Worm (Caenorhabditis elegans) whole organism, young adult: ENCODE results near the gene kel-1.

Experiments
- B0035.1 ChIP-seq: sonication (generic microtip); optimal IDR thresholded peaks from 2 replicates; lab custom pipeline; 2016; ENCODE audit warnings: missing genetic modification characterization, mild to moderate bottlenecking, missing compliant biosample characterization, missing genotype, missing genetic modification reagents
- C06A6.2 ChIP-seq: fragments of 200-800 bp; sonication (Bioruptor generic); conservative IDR thresholded peaks from 2 replicates; pipeline ENCODE4 v1.3.6; 2022; ENCODE audit warnings: missing genetic modification characterization, missing compliant biosample characterization
- F10E7.11 ChIP-seq: sonication (generic microtip); optimal IDR thresholded peaks from 2 replicates; lab custom pipeline; 2017; ENCODE audit warnings: mild to moderate bottlenecking, missing genetic modification characterization, moderate library complexity, missing compliant biosample characterization
- F23B12.7 ChIP-seq: sonication (generic microtip); optimal IDR thresholded peaks from 2 replicates; lab custom pipeline; 2017; ENCODE audit warnings: missing genetic modification characterization, mild to moderate bottlenecking, missing compliant biosample characterization, antibody characterized with exemption, moderate library complexity; ENCODE audit not compliant: insufficient read depth
- F33H1.4 ChIP-seq: fragments of 200-800 bp; sonication (Bioruptor generic); IDR thresholded peaks from 2 replicates; pipeline ENCODE4 v1.3.6; 2022; ENCODE audit warnings: missing genetic modification reagents, missing genetic modification characterization, missing compliant biosample characterization
- F37B4.10 ChIP-seq: fragments of 200-800 bp; sonication (Bioruptor generic); IDR thresholded peaks from 2 replicates; pipeline ENCODE4 v1.3.6; 2022; ENCODE audit warnings: missing genetic modification characterization, missing compliant biosample characterization
- F52B5.7 ChIP-seq: sonication (generic microtip); optimal IDR thresholded peaks from 2 replicates; lab custom pipeline; 2016; ENCODE audit warnings: mild to moderate bottlenecking, missing genetic modification characterization, missing compliant biosample characterization
- F55B11.4 ChIP-seq: sonication (generic microtip); optimal IDR thresholded peaks from 2 replicates; lab custom pipeline; 2016; ENCODE audit warnings: missing compliant biosample characterization, missing genetic modification characterization, borderline replicate concordance; ENCODE audit not compliant: insufficient read depth
- F57A8.1 ChIP-seq: fragments of 200-800 bp; sonication (Bioruptor generic); optimal IDR thresholded peaks from 2 replicates; lab custom pipeline; 2018; ENCODE audit warnings: mild to moderate bottlenecking, missing genetic modification characterization, moderate library complexity, missing compliant biosample characterization
- K11D2.4 ChIP-seq: fragments of 200-800 bp; sonication (Bioruptor generic); IDR thresholded peaks from 2 replicates; pipeline ENCODE4 v1.3.6; 2022; ENCODE audit warnings: missing genetic modification reagents, missing genetic modification characterization, missing compliant biosample characterization
- K12H6.12 ChIP-seq: fragments of 200-800 bp; sonication (Bioruptor generic); optimal IDR thresholded peaks from 2 replicates; lab custom pipeline; 2018; ENCODE audit warnings: mild to moderate bottlenecking, missing genetic modification characterization, missing compliant biosample characterization
- T07F8.4 ChIP-seq: sonication (generic microtip); optimal IDR thresholded peaks from 2 replicates; lab custom pipeline; 2016; ENCODE audit warnings: mild to moderate bottlenecking, missing genetic modification characterization, moderate library complexity, missing compliant biosample characterization
- Y53F4B.3 ChIP-seq: fragments of 200-800 bp; sonication (Bioruptor generic); IDR thresholded peaks from 2 replicates; pipeline ENCODE4 v1.3.6; 2022; ENCODE audit warnings: missing genetic modification reagents, missing genetic modification characterization, missing compliant biosample characterization
- Y67H2A.10 ChIP-seq: fragments of 200-800 bp; sonication (Bioruptor generic); conservative IDR thresholded peaks from 2 replicates; pipeline ENCODE4 v1.3.6; 2022; ENCODE audit warnings: missing genetic modification reagents, missing genetic modification characterization, missing compliant biosample characterization
- aptf-3 ChIP-seq: fragments of 200-800 bp; sonication (Bioruptor generic); IDR thresholded peaks from 2 replicates; pipeline ENCODE4 v1.3.6; 2022; ENCODE audit warnings: missing genetic modification characterization, missing compliant biosample characterization
- attf-3 ChIP-seq: fragments of 200-800 bp; sonication (Bioruptor generic); conservative IDR thresholded peaks from 2 replicates; pipeline ENCODE4 v1.3.6; 2022; ENCODE audit warnings: missing genetic modification reagents, missing genetic modification characterization, missing compliant biosample characterization
- attf-6 ChIP-seq: fragments of 200-800 bp; sonication (Bioruptor generic); IDR thresholded peaks from 2 replicates; pipeline ENCODE4 v1.3.6; 2022; ENCODE audit warnings: missing genetic modification reagents, missing genetic modification characterization, missing compliant biosample characterization
- ccch-3 ChIP-seq: fragments of 200-800 bp; sonication (Bioruptor generic); optimal IDR thresholded peaks from 2 replicates; lab custom pipeline; 2018; ENCODE audit warnings: mild to moderate bottlenecking, missing genetic modification characterization, missing compliant biosample characterization
- cebp-2 ChIP-seq: fragments of 200-800 bp; sonication (Bioruptor generic); IDR thresholded peaks from 2 replicates; pipeline ENCODE4 v1.3.6; 2022; ENCODE audit warnings: missing genetic modification characterization, missing compliant biosample characterization
- ceh-27 ChIP-seq: fragments of 200-800 bp; sonication (Bioruptor generic); optimal IDR thresholded peaks from 2 replicates; lab custom pipeline; 2018; ENCODE audit warnings: mild to moderate bottlenecking, missing genetic modification characterization, moderate library complexity, missing compliant biosample characterization
- die-1 ChIP-seq: sonication (generic microtip); optimal IDR thresholded peaks from 2 replicates; lab custom pipeline; 2016; ENCODE audit warnings: missing genotype, mild to moderate bottlenecking, missing genetic modification characterization, missing compliant biosample characterization
- dpff-1 ChIP-seq: sonication (generic microtip); optimal IDR thresholded peaks from 2 replicates; lab custom pipeline; 2017; ENCODE audit warnings: mild to moderate bottlenecking, missing genetic modification characterization, missing compliant biosample characterization
- dpl-1 ChIP-seq: fragments of 150-350 bp; optimal IDR thresholded peaks from 2 replicates; lab custom pipeline; 2014; ENCODE audit warnings: missing biosample characterization, missing genetic modification reagents, missing genetic modification characterization
- egrh-3 ChIP-seq: fragments of 200-800 bp; sonication (Bioruptor generic); IDR thresholded peaks from 2 replicates; pipeline ENCODE4 v1.3.6; 2022; ENCODE audit warnings: missing genetic modification reagents, missing genetic modification characterization, missing compliant biosample characterization
- fkh-3 ChIP-seq: sonication (generic microtip); optimal IDR thresholded peaks from 2 replicates; lab custom pipeline; 2016; ENCODE audit warnings: mild to moderate bottlenecking, missing genetic modification characterization, missing compliant biosample characterization
- gei-17 ChIP-seq: fragments of 200-800 bp; sonication (Bioruptor generic); optimal IDR thresholded peaks from 2 replicates; lab custom pipeline; 2018; ENCODE audit warnings: mild to moderate bottlenecking, missing genetic modification characterization, missing compliant biosample characterization
- hmg-1.2 ChIP-seq: fragments of 200-800 bp; sonication (Bioruptor generic); IDR thresholded peaks from 2 replicates; pipeline ENCODE4 v1.3.6; 2022; ENCODE audit warnings: missing genetic modification reagents, missing genetic modification characterization, missing compliant biosample characterization
- hmg-20 ChIP-seq: fragments of 200-800 bp; sonication (Bioruptor generic); IDR thresholded peaks from 2 replicates; pipeline ENCODE4 v1.3.6; 2022; ENCODE audit warnings: missing genetic modification reagents, missing genetic modification characterization, missing compliant biosample characterization
- lag-1 ChIP-seq: fragments of 200-800 bp; sonication (Bioruptor generic); IDR thresholded peaks from 2 replicates; pipeline ENCODE4 v1.3.6; 2022; ENCODE audit warnings: missing genetic modification reagents, missing genetic modification characterization, missing compliant biosample characterization
- let-607 ChIP-seq, 2 experiments: fragments of 200-800 bp in 1 of 2; sonication (Bioruptor generic) in 1 of 2; sonication (generic microtip) in 1 of 2; optimal IDR thresholded peaks; 2 replicates each; lab custom pipeline; 2016 to 2018; ENCODE audit warnings: mild to moderate bottlenecking in 2 of 2, missing compliant biosample characterization in 2 of 2, missing genetic modification characterization in 2 of 2, moderate library complexity in 2 of 2, missing genotype in 1 of 2
- lin-26 ChIP-seq: fragments of 200-800 bp; sonication (Bioruptor generic); IDR thresholded peaks from 2 replicates; pipeline ENCODE4 v1.3.6; 2022; ENCODE audit warnings: missing genetic modification reagents, missing genetic modification characterization, missing compliant biosample characterization
- lin-54 ChIP-seq: fragments of 200-800 bp; sonication (Bioruptor generic); optimal IDR thresholded peaks from 2 replicates; lab custom pipeline; 2018; ENCODE audit warnings: mild to moderate bottlenecking, missing genetic modification characterization, missing compliant biosample characterization
- madf-10 ChIP-seq: sonication (generic microtip); optimal IDR thresholded peaks from 2 replicates; lab custom pipeline; 2016; ENCODE audit warnings: mild to moderate bottlenecking, missing genetic modification characterization, missing compliant biosample characterization
- nhr-80 ChIP-seq: sonication (generic microtip); optimal IDR thresholded peaks from 2 replicates; lab custom pipeline; 2016; ENCODE audit warnings: missing genetic modification characterization, missing compliant biosample characterization
- rec-8 ChIP-seq, 2 experiments: sonication (generic microtip); optimal IDR thresholded peaks; 2 replicates each; lab custom pipeline; 2016; ENCODE audit warnings: mild to moderate bottlenecking in 2 of 2, missing genetic modification characterization in 2 of 2, missing genetic modification reagents in 2 of 2, missing genotype in 2 of 2, missing biosample characterization in 1 of 2, missing compliant biosample characterization in 1 of 2, moderate library complexity in 1 of 2
- rpc-1 ChIP-seq, 2 experiments: fragments of 150-350 bp in 1 of 2; sonication (generic microtip) in 1 of 2; optimal IDR thresholded peaks; 2 replicates each; lab custom pipeline; 2014 to 2018; ENCODE audit warnings: missing biosample characterization in 1 of 2, missing genetic modification characterization in 1 of 2, missing genetic modification reagents in 1 of 2, missing genotype in 1 of 2
- sdz-38 ChIP-seq: sonication (generic microtip); optimal IDR thresholded peaks from 2 replicates; lab custom pipeline; 2016; ENCODE audit warnings: missing genotype, missing genetic modification characterization, missing compliant biosample characterization
- snpc-3.4 ChIP-seq: sonication (generic microtip); optimal IDR thresholded peaks from 2 replicates; lab custom pipeline; 2017; ENCODE audit warnings: missing genetic modification characterization, mild to moderate bottlenecking, missing compliant biosample characterization, antibody characterized with exemption, moderate library complexity, missing genotype, missing genetic modification reagents
- snpc-4 ChIP-seq, 5 experiments: fragments of 150-350 bp in 1 of 5; sonication (generic microtip) in 4 of 5; optimal IDR thresholded peaks; 2 replicates each; lab custom pipeline; 2014 to 2018; ENCODE audit warnings: missing genetic modification characterization in 5 of 5, missing biosample characterization in 3 of 5, antibody characterized with exemption in 2 of 5, mild to moderate bottlenecking in 2 of 5, missing compliant biosample characterization in 2 of 5, missing genotype in 2 of 5, moderate library complexity in 2 of 5, missing genetic modification reagents in 1 of 5
- tbx-9 ChIP-seq: sonication (generic microtip); optimal IDR thresholded peaks from 2 replicates; lab custom pipeline; 2016; ENCODE audit warnings: borderline replicate concordance, missing genetic modification characterization, inconsistent platforms, missing compliant biosample characterization
- zfh-2 ChIP-seq: fragments of 200-800 bp; sonication (Bioruptor generic); conservative IDR thresholded peaks from 2 replicates; pipeline ENCODE4 v1.3.6; 2022; ENCODE audit warnings: missing genetic modification reagents, missing genetic modification characterization, missing compliant biosample characterization
- ztf-22 ChIP-seq: fragments of 200-800 bp; sonication (Bioruptor generic); optimal IDR thresholded peaks from 2 replicates; lab custom pipeline; 2018; ENCODE audit warnings: mild to moderate bottlenecking, missing genetic modification characterization, moderate library complexity, missing compliant biosample characterization
- ztf-25 ChIP-seq: fragments of 200-800 bp; sonication (Bioruptor generic); IDR thresholded peaks from 2 replicates; pipeline ENCODE4 v1.3.6; 2022; ENCODE audit warnings: missing genetic modification reagents, missing genetic modification characterization, missing compliant biosample characterization
- ztf-6 ChIP-seq: fragments of 200-800 bp; sonication (Bioruptor generic); IDR thresholded peaks from 2 replicates; pipeline ENCODE4 v1.3.6; 2022; ENCODE audit warnings: missing genetic modification reagents, missing genetic modification characterization, missing compliant biosample characterization

The kel-1 gene

ce11 chrII:11729757-11730535 is 41.2 kb downstream of the kel-1 start:
- TF ChIP-seq lag-1 (GFP tag; lab: Robert Waterston, UW) (no peak), rec-8 (tag; optimal IDR thresholded peaks at IDR 0.05; lab: Kevin White, UChicago) (no peak), lin-26 (GFP tag; lab: Robert Waterston, UW) (0 out of 2 replicates have a peak, but pooled peaks have one; percentile 25), snpc-3.4 (tag; lab: Kevin White, UChicago) (no peak), let-607 (tag; optimal IDR thresholded peaks at IDR 0.05; lab: Kevin White, UChicago) (no peak), hmg-1.2 (GFP tag; lab: Robert Waterston, UW) (no peak), snpc-4 (GFP tag; optimal IDR thresholded peaks at IDR 0.05; lab: Kevin White, UChicago) (no peak), snpc-4 (tag; optimal IDR thresholded peaks at IDR 0.05; lab: Kevin White, UChicago) (no peak), lin-54 (no peak), ceh-27 (GFP tag; lab: Kevin White, UChicago) (no peak), rpc-1 (optimal IDR thresholded peaks at IDR 0.05; lab: Kevin White, UChicago) (no peak), rpc-1 (tag; optimal IDR thresholded peaks at IDR 0.05; lab: Kevin White, UChicago) (no peak), K11D2.4 (no peak), madf-10 (tag; lab: Kevin White, UChicago) (no peak), cebp-2 (GFP tag; lab: Robert Waterston, UW) (0 out of 2 replicates have a peak, but pooled peaks have one; percentile 14), ztf-25 (GFP tag; lab: Robert Waterston, UW) (no peak), zfh-2 (GFP tag; lab: Robert Waterston, UW) (no peak; the same call in 1 of the 2 replicates), F37B4.10 (GFP tag; lab: Robert Waterston, UW) (peak; percentile 77; the same call in 1 of the 2 replicates), ztf-22 (no peak), attf-6 (GFP tag; lab: Robert Waterston, UW) (no peak), ztf-6 (GFP tag; lab: Robert Waterston, UW) (no peak), Y67H2A.10 (no peak), egrh-3 (GFP tag; lab: Robert Waterston, UW) (peak; percentile 84; the same call in 1 of the 2 replicates), K12H6.12 (tag; lab: Kevin White, UChicago) (no peak)

- TF ChIP-seq aptf-3 (no peak), F33H1.4 (GFP tag; lab: Robert Waterston, UW) (no peak), lin-26 (GFP tag; lab: Robert Waterston, UW) (no peak), ccch-3 (GFP tag; lab: Kevin White, UChicago) (no peak), F10E7.11 (tag; lab: Kevin White, UChicago) (no peak), sdz-38 (tag; lab: Kevin White, UChicago) (no peak), tbx-9 (tag; lab: Kevin White, UChicago) (no peak), attf-3 (GFP tag; lab: Robert Waterston, UW) (no peak), T07F8.4 (tag; lab: Kevin White, UChicago) (no peak), F55B11.4 (no peak), hmg-1.2 (GFP tag; lab: Robert Waterston, UW) (peak; percentile 15; the same call in 1 of the 2 replicates), gei-17 (GFP tag; lab: Kevin White, UChicago) (peak; percentile 67), F52B5.7 (tag; lab: Kevin White, UChicago) (no peak), Y53F4B.3 (GFP tag; lab: Robert Waterston, UW) (no peak), F57A8.1 (no peak), dpl-1 (no peak), dpff-1 (tag; lab: Kevin White, UChicago) (no peak), nhr-80 (tag; lab: Kevin White, UChicago) (peak; percentile 62), B0035.1 (tag; lab: Kevin White, UChicago) (no peak), die-1 (tag; lab: Kevin White, UChicago) (no peak), F23B12.7 (tag; lab: Kevin White, UChicago) (no peak), hmg-20 (GFP tag; lab: Robert Waterston, UW) (no peak), C06A6.2 (GFP tag; lab: Robert Waterston, UW) (no peak), fkh-3 (tag; lab: Kevin White, UChicago) (peak; percentile 39), rec-8 (tag; optimal IDR thresholded peaks at IDR 0.05; lab: Kevin White, UChicago) (no peak)
Observed at ce11 chrII:11731174-11731724, 42.5 kb downstream of the kel-1 start.
